Fruit fly (Drosophila melanogaster) whole organism, prepupa: Measurements from ENCODE around the gene hep.

Experiments used
- CG31627 ChIP-seq: fragments of 200-800 bp; sonication (Bioruptor generic); optimal IDR thresholded peaks from 3 replicates; lab custom pipeline; 2016; ENCODE audit warnings: missing biosample characterization, missing genetic modification characterization
- CG32006 ChIP-seq: fragments of 200-800 bp; sonication (Bioruptor generic); optimal IDR thresholded peaks from 3 replicates; lab custom pipeline; 2017; ENCODE audit warnings: missing biosample characterization, mild to moderate bottlenecking, missing genetic modification characterization
- CG6854 ChIP-seq: fragments of 200-800 bp; sonication (Bioruptor generic); optimal IDR thresholded peaks from 2 replicates; lab custom pipeline; 2017; ENCODE audit warnings: missing biosample characterization, mild to moderate bottlenecking, missing genetic modification characterization
- Eip78C ChIP-seq: fragments of 200-800 bp; sonication (Bioruptor generic); peaks from one replicate; lab custom pipeline; 2016; ENCODE audit warnings: missing biosample characterization, missing genetic modification characterization
- Ets21C ChIP-seq: fragments of 200-800 bp; sonication (Bioruptor generic); optimal IDR thresholded peaks from 3 replicates; lab custom pipeline; 2016; ENCODE audit warnings: missing biosample characterization, missing genetic modification characterization
- Hr4 ChIP-seq: fragments of 200-800 bp; sonication (Bioruptor generic); optimal IDR thresholded peaks from 3 replicates; lab custom pipeline; 2016; ENCODE audit warnings: missing biosample characterization, missing genetic modification characterization
- Smox ChIP-seq: fragments of 200-800 bp; sonication (Bioruptor generic); optimal IDR thresholded peaks from 3 replicates; lab custom pipeline; 2016; ENCODE audit warnings: missing biosample characterization, missing genetic modification characterization
- achi ChIP-seq: fragments of 200-800 bp; sonication (Bioruptor generic); optimal IDR thresholded peaks from 3 replicates; lab custom pipeline; 2016; ENCODE audit warnings: missing biosample characterization, missing genetic modification characterization

dm6 chrX:13136939-13137697 is 46.9 kb upstream of the hep start:
- TF ChIP-seq Ets21C (GFP tag; lab: Kevin White, UChicago) (peak; percentile 10), Smox (GFP tag; lab: Kevin White, UChicago) (peak; percentile 57), Hr4 (GFP tag; lab: Kevin White, UChicago) (peak; percentile 37), CG6854 (GFP tag; lab: Kevin White, UChicago) (peak; percentile 3), achi (GFP tag; lab: Kevin White, UChicago) (peak; percentile 48), Eip78C (peak; percentile 95), CG32006 (peak; percentile 49), CG31627 (peak; percentile 40)
